Worm (Caenorhabditis elegans): ENCODE results near the gene gst-35.
A peak's percentile ranks its signal among the peaks of the same experiment; 100 is the strongest.

DNA sequence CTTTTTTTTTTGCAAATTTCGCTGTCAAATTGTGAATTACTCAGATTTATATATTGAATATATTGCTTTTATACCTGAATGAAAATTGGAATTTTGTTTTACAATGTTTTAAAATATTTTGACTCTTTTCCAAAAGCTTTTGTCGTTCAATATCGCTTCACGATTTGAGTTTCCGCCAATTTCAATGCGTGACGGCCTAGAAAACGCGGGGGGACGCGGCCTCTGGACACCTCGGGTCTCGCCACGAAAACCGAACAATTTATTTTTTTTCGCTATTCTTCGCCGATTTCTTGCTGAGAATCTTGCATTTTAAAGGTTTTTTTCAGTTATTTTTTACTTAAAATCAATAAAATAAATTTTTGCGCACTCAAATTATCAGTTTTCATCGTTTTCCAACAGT lies 47.5 kb upstream of the gst-35 start, which contains the start of gene Y46E12BL.2:
- no peak for TF ChIP-seq elt-3 (tag; optimal IDR thresholded peaks at IDR 0.05)
- TF ChIP-seq zip-8 (tag; optimal IDR thresholded peaks at IDR 0.05), result no peak
- TF ChIP-seq nhr-28 (tag; optimal IDR thresholded peaks at IDR 0.05), result no peak
- no peak for TF ChIP-seq nhr-76 (tag; optimal IDR thresholded peaks at IDR 0.05)
- TF ChIP-seq ceh-39 (tag; optimal IDR thresholded peaks at IDR 0.05), result peak; percentile 16
- no peak for TF ChIP-seq ztf-11 (tag; optimal IDR thresholded peaks at IDR 0.05)
- TF ChIP-seq unc-120 (tag; optimal IDR thresholded peaks at IDR 0.05; ENCODE audit: poor library complexity, severe bottlenecking), result no peak
- no peak for TF ChIP-seq snpc-4 (tag; optimal IDR thresholded peaks at IDR 0.05)
- TF ChIP-seq sptf-1 (tag; optimal IDR thresholded peaks at IDR 0.05), result peak; percentile 55
- peak; percentile 41 for TF ChIP-seq mls-2 (tag; optimal IDR thresholded peaks at IDR 0.05)
